Worm (Caenorhabditis elegans) whole organism, L1 larva: Measurements from ENCODE around the gene lgc-44.

Source experiments
- aha-1 ChIP-seq: fragments of 150-350 bp; optimal IDR thresholded peaks from 2 replicates; lab custom pipeline; 2014; ENCODE audit warnings: missing biosample characterization, missing genetic modification characterization
- nhr-11 ChIP-seq: fragments of 150-350 bp; optimal IDR thresholded peaks from 2 replicates; lab custom pipeline; 2014; ENCODE audit warnings: missing biosample characterization, missing genetic modification characterization
- snpc-4 ChIP-seq: fragments of 150-350 bp; optimal IDR thresholded peaks from 2 replicates; lab custom pipeline; 2014; ENCODE audit warnings: missing biosample characterization, missing genetic modification characterization
- unc-62 ChIP-seq: fragments of 150-350 bp; optimal IDR thresholded peaks from 2 replicates; lab custom pipeline; 2014; ENCODE audit warnings: missing biosample characterization, missing genetic modification reagents, missing genetic modification characterization

DNA sequence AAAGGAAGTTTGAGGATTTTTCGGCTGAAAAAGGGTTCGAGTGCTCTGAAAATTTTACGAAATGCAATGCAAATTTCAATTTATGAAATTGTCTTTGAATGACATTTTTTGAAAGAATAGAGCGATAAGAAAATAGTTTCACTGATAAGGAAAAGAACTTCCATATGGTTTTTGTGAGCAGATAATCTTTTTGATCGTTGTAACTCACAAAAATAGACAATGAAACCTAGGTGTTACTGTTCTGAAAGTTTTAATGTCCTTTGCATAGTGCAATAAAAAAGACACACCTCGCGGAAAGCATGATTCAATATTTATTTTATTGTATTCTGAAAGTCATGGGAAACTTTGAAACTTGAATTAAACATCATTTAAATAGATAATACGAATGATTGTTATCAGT, 44.5 kb upstream of the lgc-44 start:
- TF ChIP-seq snpc-4 (tag; lab: Kevin White, UChicago) = no peak
- no peak for TF ChIP-seq nhr-11 (tag; lab: Kevin White, UChicago)
- no peak for TF ChIP-seq unc-62 (GFP tag; lab: Kevin White, UChicago)
- no peak for TF ChIP-seq aha-1 (tag; lab: Kevin White, UChicago)
